Fruit fly (Drosophila melanogaster): ENCODE measurements around the gene slp2.

slp2 gene

DNA sequence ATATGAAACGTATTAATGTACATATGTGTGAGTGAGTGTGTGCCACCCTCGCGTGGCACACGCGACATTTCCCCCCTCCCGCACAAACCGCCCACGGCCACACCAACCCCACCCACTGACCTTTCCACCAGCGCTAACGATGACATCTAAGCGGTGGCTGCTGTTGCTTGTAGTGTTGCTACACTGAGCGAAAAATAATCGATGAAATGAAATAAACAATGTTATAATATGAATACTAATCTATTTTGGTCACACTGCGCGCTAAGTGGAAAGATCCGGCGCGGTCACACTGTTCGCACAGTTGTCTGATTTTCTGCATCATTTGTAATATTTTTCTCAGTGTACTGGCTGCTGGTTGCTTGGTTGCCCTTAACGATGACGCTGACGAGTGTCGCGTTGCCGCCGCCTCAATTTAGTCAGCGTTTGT is 4.4 kb upstream of the slp2 start:
- peak; percentile 74 for TF ChIP-seq CG2116 (GFP tag; optimal IDR thresholded peaks at IDR 0.05)
- TF ChIP-seq hth (optimal IDR thresholded peaks at IDR 0.05): no peak
- no peak for TF ChIP-seq knrl (GFP tag; IDR thresholded peaks at IDR 0.05; ENCODE audit: partially characterized antibody)
- TF ChIP-seq CG15073 (GFP tag; optimal IDR thresholded peaks at IDR 0.05): peak; percentile 88
- peak; percentile 32 for TF ChIP-seq CG3995 (GFP tag; optimal IDR thresholded peaks at IDR 0.05)
- TF ChIP-seq dmrt11E (tag; optimal IDR thresholded peaks at IDR 0.05): peak; percentile 99
- peak; percentile 83 for TF ChIP-seq aop (GFP tag; IDR thresholded peaks at IDR 0.05)
- TF ChIP-seq dimm (GFP tag; IDR thresholded peaks at IDR 0.05): peak; percentile 86
- peak; percentile 76 for TF ChIP-seq CG15514 (GFP tag; optimal IDR thresholded peaks at IDR 0.05)
- TF ChIP-seq CG4820 (GFP tag; optimal IDR thresholded peaks at IDR 0.05): peak; percentile 98
- TF ChIP-seq Rfx (GFP tag; IDR thresholded peaks at IDR 0.05): peak; percentile 93
- peak; percentile 94 for TF ChIP-seq PHDP (tag; optimal IDR thresholded peaks at IDR 0.05)
- peak; percentile 83 for TF ChIP-seq bowl (GFP tag; IDR thresholded peaks at IDR 0.05)
- peak; percentile 93 for TF ChIP-seq gt (GFP tag; IDR thresholded peaks at IDR 0.05)
- TF ChIP-seq CG16779 (GFP tag; IDR thresholded peaks at IDR 0.05): peak; percentile 73
- peak; percentile 85 for TF ChIP-seq gro (GFP tag; optimal IDR thresholded peaks at IDR 0.05)
- peak; percentile 89 for TF ChIP-seq Aef1 (GFP tag; IDR thresholded peaks at IDR 0.05)
- TF ChIP-seq trh (GFP tag; optimal IDR thresholded peaks at IDR 0.05): peak; percentile 92
- TF ChIP-seq Oli (tag; optimal IDR thresholded peaks at IDR 0.05): peak; percentile 97
- TF ChIP-seq CG5180 (GFP tag; optimal IDR thresholded peaks at IDR 0.05): peak; percentile 85
- peak; percentile 93 for TF ChIP-seq CG13123 (GFP tag; optimal IDR thresholded peaks at IDR 0.05)
- peak; percentile 68 for TF ChIP-seq Fer2 (tag; optimal IDR thresholded peaks at IDR 0.05)
- peak; percentile 95 for TF ChIP-seq lmd (GFP tag; IDR thresholded peaks at IDR 0.05)
- no peak for TF ChIP-seq Hr39 (optimal IDR thresholded peaks at IDR 0.05)
- peak; percentile 98 for TF ChIP-seq vvl (GFP tag; IDR thresholded peaks at IDR 0.05)
- peak; percentile 81 for TF ChIP-seq CG10543 (GFP tag; optimal IDR thresholded peaks at IDR 0.05)
- TF ChIP-seq fd3F (GFP tag; optimal IDR thresholded peaks at IDR 0.05): peak; percentile 69
- peak; percentile 88 for TF ChIP-seq sima (GFP tag; optimal IDR thresholded peaks at IDR 0.05)
- TF ChIP-seq ac (GFP tag; optimal IDR thresholded peaks at IDR 0.05): peak; percentile 98
- TF ChIP-seq D19B (GFP tag; optimal IDR thresholded peaks at IDR 0.05): peak; percentile 68
- peak; percentile 94 for TF ChIP-seq CHES-1-like (GFP tag; optimal IDR thresholded peaks at IDR 0.05)
- peak; percentile 95 for TF ChIP-seq CG4707 (GFP tag; optimal IDR thresholded peaks at IDR 0.05)
- TF ChIP-seq pnt (GFP tag; optimal IDR thresholded peaks at IDR 0.05): peak; percentile 98
- TF ChIP-seq shn (GFP tag; optimal IDR thresholded peaks at IDR 0.05): peak; percentile 91
- peak; percentile 94 for TF ChIP-seq Sox100B (GFP tag; optimal IDR thresholded peaks at IDR 0.05)
- peak; percentile 91 for TF ChIP-seq CG14667 (GFP tag; IDR thresholded peaks at IDR 0.05)
- peak; percentile 94 for TF ChIP-seq CG4854 (GFP tag; optimal IDR thresholded peaks at IDR 0.05)
- TF ChIP-seq ato (GFP tag; IDR thresholded peaks at IDR 0.05; ENCODE audit: partially characterized antibody): no peak
- TF ChIP-seq sc (optimal IDR thresholded peaks at IDR 0.05): no peak
- TF ChIP-seq sc (GFP tag; optimal IDR thresholded peaks at IDR 0.05): peak; percentile 98
- TF ChIP-seq salm (tag; optimal IDR thresholded peaks at IDR 0.05): peak; percentile 94
- TF ChIP-seq pita (GFP tag; optimal IDR thresholded peaks at IDR 0.05): no peak
- TF ChIP-seq chm (GFP tag; IDR thresholded peaks at IDR 0.05): peak; percentile 99
- peak; percentile 91 for TF ChIP-seq CG10431 (GFP tag; optimal IDR thresholded peaks at IDR 0.05)
- peak; percentile 96 for TF ChIP-seq gcm (GFP tag; optimal IDR thresholded peaks at IDR 0.05)
- peak; percentile 96 for TF ChIP-seq zf30C (GFP tag; optimal IDR thresholded peaks at IDR 0.05)
- peak; percentile 16 for TF ChIP-seq Dp (GFP tag; optimal IDR thresholded peaks at IDR 0.05)
- peak; percentile 98 for TF ChIP-seq zen (tag; optimal IDR thresholded peaks at IDR 0.05)
- peak; percentile 74 for TF ChIP-seq CG6765 (GFP tag; optimal IDR thresholded peaks at IDR 0.05)
- TF ChIP-seq Hand (GFP tag; optimal IDR thresholded peaks at IDR 0.05): no peak
- peak; percentile 96 for TF ChIP-seq CG33557 (GFP tag; optimal IDR thresholded peaks at IDR 0.05)
- peak; percentile 80 for TF ChIP-seq Dbx (GFP tag; IDR thresholded peaks at IDR 0.05)
